Worm (Caenorhabditis elegans) whole organism, L2 larva: ENCODE data around the gene srx-65.

Experiments used
- lin-39 ChIP-seq: fragments of 150-350 bp; optimal IDR thresholded peaks from 2 replicates; lab custom pipeline; 2014; ENCODE audit warnings: missing biosample characterization, missing genetic modification reagents, missing genetic modification characterization
- sma-3 ChIP-seq: sonication (generic microtip); optimal IDR thresholded peaks from 2 replicates; lab custom pipeline; 2016; ENCODE audit warnings: missing genetic modification reagents, missing genetic modification characterization, missing compliant biosample characterization
- snpc-4 ChIP-seq: fragments of 150-350 bp; optimal IDR thresholded peaks from 2 replicates; lab custom pipeline; 2014; ENCODE audit warnings: missing biosample characterization, missing genetic modification characterization
- unc-62 ChIP-seq: fragments of 150-350 bp; optimal IDR thresholded peaks from 2 replicates; lab custom pipeline; 2014; ENCODE audit warnings: missing biosample characterization, missing genetic modification reagents, missing genetic modification characterization
- ztf-11 ChIP-seq: sonication (generic microtip); optimal IDR thresholded peaks from 2 replicates; lab custom pipeline; 2017; ENCODE audit warnings: missing biosample characterization, missing genetic modification characterization

DNA sequence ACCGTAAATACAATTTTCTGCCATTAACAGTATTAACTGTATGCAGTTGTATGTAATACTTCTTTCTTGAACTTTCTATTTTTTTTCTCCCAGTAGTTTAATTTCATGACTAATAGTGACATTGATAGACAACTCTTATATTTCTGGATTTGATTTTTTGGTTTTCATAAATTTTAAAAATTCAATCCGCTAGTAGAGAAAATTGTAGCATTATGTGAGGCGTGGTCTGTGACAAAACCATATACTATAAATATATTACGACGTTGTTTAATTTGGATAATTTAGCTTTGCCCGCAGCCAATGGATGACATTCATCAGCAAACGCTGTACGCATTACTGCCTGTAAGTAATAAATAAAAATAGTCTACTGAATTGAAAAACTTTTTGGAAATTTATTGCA is 7.4 kb downstream of the srx-65 start, which contains the start of gene srx-64:
- no peak for TF ChIP-seq lin-39 (tag; lab: Kevin White, UChicago)
- no peak for TF ChIP-seq ztf-11 (tag; lab: Kevin White, UChicago)
- TF ChIP-seq unc-62 (GFP tag; lab: Kevin White, UChicago): no peak
- TF ChIP-seq sma-3 (GFP tag; lab: Kevin White, UChicago): no peak
- TF ChIP-seq snpc-4 (tag; lab: Kevin White, UChicago): no peak
